Fruit fly (Drosophila melanogaster): ENCODE data around the gene CG7236.

dm6 chr2L:5748188-5748587 lies 42.0 kb downstream of the CG7236 start:
- no peak for TF ChIP-seq CG15710 (tag; optimal IDR thresholded peaks at IDR 0.05)
- peak; percentile 33 for TF ChIP-seq CG8159 (tag; optimal IDR thresholded peaks at IDR 0.05)
- no peak for TF ChIP-seq CG4496 (GFP tag; IDR thresholded peaks at IDR 0.05)
- no peak for TF ChIP-seq CG34367 (tag; optimal IDR thresholded peaks at IDR 0.05)
- no peak for TF ChIP-seq EcR (GFP tag; optimal IDR thresholded peaks at IDR 0.05)
- no peak for TF ChIP-seq Snoo (tag; optimal IDR thresholded peaks at IDR 0.05)
- TF ChIP-seq CG12605 (GFP tag; IDR thresholded peaks at IDR 0.05) = no peak
- no peak for TF ChIP-seq fd96Ca (GFP tag; IDR thresholded peaks at IDR 0.05)
- TF ChIP-seq rn (GFP tag; IDR thresholded peaks at IDR 0.05) = no peak
- TF ChIP-seq CG14655 (GFP tag; optimal IDR thresholded peaks at IDR 0.05) = no peak
- no peak for TF ChIP-seq CG8301 (tag; optimal IDR thresholded peaks at IDR 0.05)
- no peak for TF ChIP-seq CG9948 (tag; optimal IDR thresholded peaks at IDR 0.05)
